In the genomic region with DNA sequence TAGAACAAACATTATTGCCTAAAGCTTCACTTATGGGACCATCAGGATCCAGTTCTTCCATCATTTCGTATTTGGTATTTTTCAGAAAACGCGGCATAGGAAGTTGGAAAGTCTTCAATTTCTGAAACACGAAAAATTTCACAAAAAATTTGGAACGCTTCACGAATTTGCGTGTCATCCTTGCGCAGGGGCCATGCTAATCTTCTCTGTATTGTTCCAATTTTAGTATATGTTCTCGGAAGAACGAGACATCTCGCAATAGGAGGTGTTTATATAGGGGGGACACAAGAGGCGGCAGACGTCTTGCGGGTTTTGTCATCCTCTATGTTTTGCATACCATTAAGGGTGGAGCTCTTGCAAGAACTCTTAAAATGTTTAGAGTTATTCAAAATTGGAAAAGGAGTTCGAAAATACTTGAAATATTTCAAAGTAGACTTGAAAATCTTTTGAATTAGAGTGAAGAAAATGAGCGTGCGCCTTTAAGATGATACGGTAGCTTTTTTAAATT, we compare ENCODE assay signal across 5 worm cellular contexts.
TF ChIP-seq lines count a peak whose summit lies in the region.
"Not testable (repeated sequence)": the region's sequence is repeated elsewhere in the genome, so short reads cannot be mapped to it uniquely, and the experiment has no call there.

No protein-coding gene starts in this region.

TF ChIP-seq in whole organism, L1 larva, 84 proteins besides CTCF, POLR2A, EP300 and RAD21 (continues in another document):
- TF ChIP-seq C16A3.4 (tag; optimal IDR thresholded peaks at IDR 0.05; lab: Kevin White, UChicago) = peak; percentile 6
- peak; percentile 26 for TF ChIP-seq lin-14 (GFP tag; optimal IDR thresholded peaks at IDR 0.05; lab: Kevin White, UChicago)
- TF ChIP-seq dpl-1 (GFP tag; optimal IDR thresholded peaks at IDR 0.05; lab: Kevin White, UChicago) = peak in 1 of 3 experiments; percentile 30
- TF ChIP-seq efl-1 (optimal IDR thresholded peaks at IDR 0.05; lab: Kevin White, UChicago) = peak in 1 of 2 experiments; percentile 26
- TF ChIP-seq efl-1 (GFP tag; optimal IDR thresholded peaks at IDR 0.05 in 1 of 2; lab: Kevin White, UChicago) = peak in 1 of 2 experiments; percentile 88
- peak; percentile 67 for TF ChIP-seq mab-9 (GFP tag; IDR thresholded peaks at IDR 0.05; lab: Robert Waterston, UW)
- TF ChIP-seq fkh-8 (tag; optimal IDR thresholded peaks at IDR 0.05; lab: Kevin White, UChicago) = peak; percentile 3
- TF ChIP-seq zip-4 (GFP tag; optimal IDR thresholded peaks at IDR 0.05; lab: Kevin White, UChicago) = peak; percentile 29
- TF ChIP-seq rnt-1 (tag; optimal IDR thresholded peaks at IDR 0.05; lab: Kevin White, UChicago) = peak; percentile 38
- peak in 1 of 2 experiments; percentile 21 for TF ChIP-seq lsy-2 (tag; optimal IDR thresholded peaks at IDR 0.05; lab: Kevin White, UChicago)
- peak; percentile 43 for TF ChIP-seq dsc-1 (tag; optimal IDR thresholded peaks at IDR 0.05; lab: Kevin White, UChicago)
- TF ChIP-seq grh-1 (GFP tag; IDR thresholded peaks at IDR 0.05; lab: Robert Waterston, UW) = peak; percentile 40; the same call in 1 of the 2 replicates
- TF ChIP-seq unc-86 (tag; optimal IDR thresholded peaks at IDR 0.05; lab: Kevin White, UChicago) = peak; percentile 6
- peak; percentile 41 for TF ChIP-seq nhr-71 (tag; optimal IDR thresholded peaks at IDR 0.05; lab: Kevin White, UChicago)
- TF ChIP-seq irx-1 (tag; optimal IDR thresholded peaks at IDR 0.05; lab: Kevin White, UChicago) = peak; percentile 19
- peak; percentile 45 for TF ChIP-seq swsn-7 (tag; optimal IDR thresholded peaks at IDR 0.05; lab: Kevin White, UChicago)

TF ChIP-seq in whole organism, L3 larva, 47 proteins besides CTCF, POLR2A, EP300 and RAD21:
- peak; percentile 3 for TF ChIP-seq nhr-43 (tag; optimal IDR thresholded peaks at IDR 0.05; lab: Kevin White, UChicago; ENCODE audit: poor library complexity, severe bottlenecking)
- TF ChIP-seq snpc-4 (tag; optimal IDR thresholded peaks at IDR 0.05; lab: Kevin White, UChicago) = peak; percentile 90

TF ChIP-seq in whole organism, early embryonic, 17 proteins besides CTCF, POLR2A, EP300 and RAD21:
- TF ChIP-seq ets-7 (tag; optimal IDR thresholded peaks at IDR 0.05; lab: Kevin White, UChicago) (peak; percentile 10), scrt-1 (GFP tag; IDR thresholded peaks at IDR 0.05; lab: Robert Waterston, UW) (peak; percentile 92), pes-1 (GFP tag; IDR thresholded peaks at IDR 0.05; lab: Robert Waterston, UW) (peak; percentile 93), hmg-4 (GFP tag; optimal IDR thresholded peaks at IDR 0.05; lab: Kevin White, UChicago) (peak; percentile 85), hmbx-1 (tag; optimal IDR thresholded peaks at IDR 0.05; lab: Kevin White, UChicago) (peak; percentile 56), ceh-13 (GFP tag; optimal IDR thresholded peaks at IDR 0.05; lab: Kevin White, UChicago) (peak; percentile 42), tra-4 (tag; optimal IDR thresholded peaks at IDR 0.05; lab: Kevin White, UChicago) (peak; percentile 34), flt-1 (GFP tag; IDR thresholded peaks at IDR 0.05; lab: Robert Waterston, UW) (peak; percentile 81), B0310.2 (tag; optimal IDR thresholded peaks at IDR 0.05; lab: Kevin White, UChicago) (peak; percentile 59), tbx-11 (GFP tag; IDR thresholded peaks at IDR 0.05; lab: Robert Waterston, UW) (peak; percentile 89), F13C5.2 (tag; optimal IDR thresholded peaks at IDR 0.05; lab: Kevin White, UChicago) (peak; percentile 54), sea-1 (GFP tag; conservative IDR thresholded peaks at IDR 0.05; lab: Robert Waterston, UW) (peak; percentile 90), hnd-1 (tag; optimal IDR thresholded peaks at IDR 0.05; lab: Kevin White, UChicago) (peak; percentile 45), tbx-37 (GFP tag; conservative IDR thresholded peaks at IDR 0.05; lab: Robert Waterston, UW) (peak; percentile 87), aly-1 (tag; optimal IDR thresholded peaks at IDR 0.05; lab: Kevin White, UChicago) (peak; percentile 80), ceh-36 (tag; optimal IDR thresholded peaks at IDR 0.05; lab: Kevin White, UChicago) (peak; percentile 78)

TF ChIP-seq in whole organism, midembryonic, 9 proteins besides CTCF, POLR2A, EP300 and RAD21:
- peak; percentile 83 for TF ChIP-seq klf-2 (GFP tag; conservative IDR thresholded peaks at IDR 0.05; lab: Robert Waterston, UW)
- TF ChIP-seq ztf-23 (GFP tag; IDR thresholded peaks at IDR 0.05; lab: Robert Waterston, UW) = peak; percentile 91
- TF ChIP-seq tab-1 (GFP tag; IDR thresholded peaks at IDR 0.05; lab: Robert Waterston, UW) = peak; percentile 93
- peak; percentile 87 for TF ChIP-seq ztf-29 (GFP tag; IDR thresholded peaks at IDR 0.05; lab: Robert Waterston, UW)
- TF ChIP-seq ref-1 (GFP tag; conservative IDR thresholded peaks at IDR 0.05; lab: Robert Waterston, UW) = peak; percentile 76
- TF ChIP-seq T22C8.4 (GFP tag; IDR thresholded peaks at IDR 0.05; lab: Robert Waterston, UW) = peak; percentile 87
- TF ChIP-seq flt-1 (GFP tag; IDR thresholded peaks at IDR 0.05; lab: Robert Waterston, UW) = peak; percentile 95

TF ChIP-seq in whole organism, young adult, 124 proteins besides CTCF, POLR2A, EP300 and RAD21 (continues in another document):
- TF ChIP-seq aptf-3 (GFP tag; IDR thresholded peaks at IDR 0.05; lab: Robert Waterston, UW) = peak; percentile 79; the same call in 1 of the 2 replicates
- TF ChIP-seq Y67H2A.10 (GFP tag; conservative IDR thresholded peaks at IDR 0.05; lab: Robert Waterston, UW) = 0 out of 2 replicates have a peak, but pooled peaks have one; percentile 17
- peak; percentile 97 for TF ChIP-seq hmg-1.2 (GFP tag; IDR thresholded peaks at IDR 0.05; lab: Robert Waterston, UW)
- TF ChIP-seq hsf-1 (GFP tag; IDR thresholded peaks at IDR 0.05; lab: Robert Waterston, UW) = peak; percentile 68
- peak; percentile 85 for TF ChIP-seq snpc-1.1 (tag; optimal IDR thresholded peaks at IDR 0.05; lab: Kevin White, UChicago; ENCODE audit: insufficient read depth)
- peak; percentile 68; the same call in 1 of the 2 replicates for TF ChIP-seq egl-18 (GFP tag; IDR thresholded peaks at IDR 0.05; lab: Robert Waterston, UW)
- TF ChIP-seq snpc-4 (GFP tag; optimal IDR thresholded peaks at IDR 0.05; lab: Kevin White, UChicago) = peak; percentile 66
- peak; percentile 85 to 99 (median 92) for TF ChIP-seq snpc-4 (tag; optimal IDR thresholded peaks at IDR 0.05; lab: Kevin White, UChicago)
- 0 out of 2 replicates have a peak, but pooled peaks have one; percentile 49 for TF ChIP-seq Y95B8A.8 (GFP tag; IDR thresholded peaks at IDR 0.05; lab: Robert Waterston, UW)
- TF ChIP-seq cebp-1 (GFP tag; IDR thresholded peaks at IDR 0.05; lab: Robert Waterston, UW) = not testable (repeated sequence)
- peak; percentile 44 for TF ChIP-seq cebp-1 (tag; optimal IDR thresholded peaks at IDR 0.05; lab: Kevin White, UChicago)
- TF ChIP-seq C17E4.6 (GFP tag; IDR thresholded peaks at IDR 0.05; lab: Robert Waterston, UW) = peak; percentile 70; the same call in 1 of the 2 replicates
- TF ChIP-seq ztf-25 (GFP tag; IDR thresholded peaks at IDR 0.05; lab: Robert Waterston, UW) = peak; percentile 63; the same call in 1 of the 2 replicates
- TF ChIP-seq madf-6 (GFP tag; IDR thresholded peaks at IDR 0.05; lab: Robert Waterston, UW) = peak; percentile 95
- 0 out of 2 replicates have a peak, but pooled peaks have one; percentile 44 for TF ChIP-seq nfya-2 (GFP tag; IDR thresholded peaks at IDR 0.05; lab: Robert Waterston, UW)
- TF ChIP-seq K11D2.4 (GFP tag; IDR thresholded peaks at IDR 0.05; lab: Robert Waterston, UW) = peak; percentile 32; the same call in 1 of the 2 replicates
- TF ChIP-seq Y53G8AR.9 (GFP tag; conservative IDR thresholded peaks at IDR 0.05; lab: Robert Waterston, UW) = 0 out of 2 replicates have a peak, but pooled peaks have one; percentile 20
- TF ChIP-seq nfyb-1 (GFP tag; IDR thresholded peaks at IDR 0.05; lab: Robert Waterston, UW) = peak; percentile 90
- peak; percentile 81; the same call in 1 of the 2 replicates for TF ChIP-seq pbrm-1 (GFP tag; IDR thresholded peaks at IDR 0.05; lab: Robert Waterston, UW)
- peak; percentile 90 for TF ChIP-seq ekl-4 (GFP tag; IDR thresholded peaks at IDR 0.05; lab: Robert Waterston, UW)
- peak; percentile 80 for TF ChIP-seq dox-1 (GFP tag; IDR thresholded peaks at IDR 0.05; lab: Robert Waterston, UW)
- TF ChIP-seq ceh-40 (GFP tag; IDR thresholded peaks at IDR 0.05; lab: Robert Waterston, UW) = 0 out of 2 replicates have a peak, but pooled peaks have one; percentile 31
- TF ChIP-seq athp-1 (tag; optimal IDR thresholded peaks at IDR 0.05; lab: Kevin White, UChicago) = peak; percentile 2
- peak; percentile 63 for TF ChIP-seq B0261.1 (tag; optimal IDR thresholded peaks at IDR 0.05; lab: Kevin White, UChicago)
- TF ChIP-seq xnd-1 (tag; optimal IDR thresholded peaks at IDR 0.05; lab: Kevin White, UChicago) = peak; percentile 71
- TF ChIP-seq die-1 (tag; optimal IDR thresholded peaks at IDR 0.05; lab: Kevin White, UChicago) = peak; percentile 58
- peak; percentile 66 for TF ChIP-seq D2030.7 (GFP tag; IDR thresholded peaks at IDR 0.05; lab: Robert Waterston, UW)
- peak; percentile 59 for TF ChIP-seq C06A6.2 (GFP tag; conservative IDR thresholded peaks at IDR 0.05; lab: Robert Waterston, UW)
- TF ChIP-seq madf-3 (GFP tag; IDR thresholded peaks at IDR 0.05; lab: Robert Waterston, UW) = peak; percentile 73; the same call in 1 of the 2 replicates
- TF ChIP-seq repo-1 (tag; optimal IDR thresholded peaks at IDR 0.05; lab: Kevin White, UChicago) = peak; percentile 18
- TF ChIP-seq ztf-18 (tag; optimal IDR thresholded peaks at IDR 0.05; lab: Kevin White, UChicago) = peak; percentile 23
- TF ChIP-seq T07F8.4 (tag; optimal IDR thresholded peaks at IDR 0.05; lab: Kevin White, UChicago) = peak; percentile 30
- peak; percentile 82; the same call in 1 of the 2 replicates for TF ChIP-seq cebp-2 (GFP tag; IDR thresholded peaks at IDR 0.05; lab: Robert Waterston, UW)
- TF ChIP-seq lsl-1 (GFP tag; optimal IDR thresholded peaks at IDR 0.05; lab: Kevin White, UChicago) = peak; percentile 75
- TF ChIP-seq ceh-100 (GFP tag; IDR thresholded peaks at IDR 0.05; lab: Robert Waterston, UW) = peak; percentile 63
- peak; percentile 45; the same call in 1 of the 2 replicates for TF ChIP-seq ceh-91 (GFP tag; IDR thresholded peaks at IDR 0.05; lab: Robert Waterston, UW)
- TF ChIP-seq madf-8 (GFP tag; conservative IDR thresholded peaks at IDR 0.05; lab: Robert Waterston, UW) = peak; percentile 90
- TF ChIP-seq rpc-1 (optimal IDR thresholded peaks at IDR 0.05; lab: Kevin White, UChicago) = peak; percentile 62
- TF ChIP-seq rpc-1 (tag; optimal IDR thresholded peaks at IDR 0.05; lab: Kevin White, UChicago) = peak; percentile 77
- TF ChIP-seq nhr-90 (tag; optimal IDR thresholded peaks at IDR 0.05; lab: Kevin White, UChicago) = peak; percentile 33
- TF ChIP-seq mcd-1 (GFP tag; IDR thresholded peaks at IDR 0.05; lab: Robert Waterston, UW) = peak; percentile 69
- TF ChIP-seq attf-3 (GFP tag; conservative IDR thresholded peaks at IDR 0.05; lab: Robert Waterston, UW) = 0 out of 2 replicates have a peak, but pooled peaks have one; percentile 21
- peak; percentile 81 for TF ChIP-seq rcor-1 (GFP tag; IDR thresholded peaks at IDR 0.05; lab: Robert Waterston, UW)
